Worm (Caenorhabditis elegans) whole organism, L1 larva: ENCODE data around the gene F23F12.13.

ENCODE experiments used
- ama-1 ChIP-seq: fragments of 150-350 bp; optimal IDR thresholded peaks from 2 replicates; lab custom pipeline; 2014
- elt-3 ChIP-seq, 6 experiments: fragments of 150-350 bp in 1 of 6; sonication (generic microtip); optimal IDR thresholded peaks; 2 replicates each; lab custom pipeline; 2017 to 2018; ENCODE audit warnings: missing biosample characterization in 6 of 6, missing genetic modification characterization in 6 of 6, inconsistent platforms in 1 of 6
- ets-5 ChIP-seq: fragments of 200-800 bp; sonication (Bioruptor generic); IDR thresholded peaks from 2 replicates; pipeline ENCODE4 v1.3.6; 2022; ENCODE audit warnings: missing genetic modification characterization, missing compliant biosample characterization
- fos-1 ChIP-seq: fragments of 150-350 bp; optimal IDR thresholded peaks from 2 replicates; lab custom pipeline; 2014; ENCODE audit warnings: missing biosample characterization, missing genetic modification characterization
- jun-1 ChIP-seq: fragments of 150-350 bp; optimal IDR thresholded peaks from 2 replicates; lab custom pipeline; 2014; ENCODE audit warnings: missing biosample characterization, missing genetic modification reagents, missing genetic modification characterization
- lin-39 ChIP-seq: fragments of 150-350 bp; optimal IDR thresholded peaks from 2 replicates; lab custom pipeline; 2014; ENCODE audit warnings: missing biosample characterization, missing genetic modification reagents, missing genetic modification characterization
- nhr-77 ChIP-seq: fragments of 150-350 bp; optimal IDR thresholded peaks from 2 replicates; lab custom pipeline; 2014; ENCODE audit warnings: missing biosample characterization, missing genetic modification characterization
- ztf-11 ChIP-seq, 2 experiments: sonication (generic microtip); optimal IDR thresholded peaks; 2 replicates each; lab custom pipeline; 2016 to 2017; ENCODE audit warnings: missing genetic modification characterization in 2 of 2, missing biosample characterization in 1 of 2, missing compliant biosample characterization in 1 of 2
- ztf-4 ChIP-seq: fragments of 150-350 bp; optimal IDR thresholded peaks from 2 replicates; lab custom pipeline; 2014; ENCODE audit warnings: missing biosample characterization, missing genetic modification characterization

ce11 chrIII:6463679-6464078 lies 31.8 kb upstream of the F23F12.13 start, which contains the start of gene dlc-1:
- TF ChIP-seq ztf-4 (tag; lab: Kevin White, UChicago) (no peak), ama-1 (lab: Kevin White, UChicago) (no peak), elt-3 (tag; optimal IDR thresholded peaks at IDR 0.05; lab: Kevin White, UChicago) (no peak), jun-1 (no peak), nhr-77 (no peak), ets-5 (GFP tag; lab: Robert Waterston, UW) (no peak), lin-39 (tag; lab: Kevin White, UChicago) (no peak), ztf-11 (tag; optimal IDR thresholded peaks at IDR 0.05; lab: Kevin White, UChicago) (no peak), fos-1 (tag; lab: Kevin White, UChicago) (no peak)
